Worm (Caenorhabditis elegans) whole organism, L1 larva: Measurements from ENCODE around the gene srt-30.

Experiments
- C16A3.4 ChIP-seq: fragments of 150-350 bp; optimal IDR thresholded peaks from 2 replicates; lab custom pipeline; 2014; ENCODE audit warnings: missing biosample characterization, missing genetic modification characterization
- C34B4.2 ChIP-seq: sonication (generic microtip); optimal IDR thresholded peaks from 2 replicates; lab custom pipeline; 2017; ENCODE audit warnings: mild to moderate bottlenecking, missing genetic modification characterization, missing compliant biosample characterization
- F16B12.6 ChIP-seq: fragments of 150-350 bp; optimal IDR thresholded peaks from 2 replicates; lab custom pipeline; 2014; ENCODE audit warnings: missing biosample characterization, missing genetic modification characterization
- aha-1 ChIP-seq: fragments of 150-350 bp; optimal IDR thresholded peaks from 2 replicates; lab custom pipeline; 2014; ENCODE audit warnings: missing biosample characterization, missing genetic modification characterization
- alr-1 ChIP-seq: fragments of 200-800 bp; sonication (Bioruptor generic); optimal IDR thresholded peaks from 2 replicates; lab custom pipeline; 2018; ENCODE audit warnings: borderline replicate concordance, mild to moderate bottlenecking, missing genetic modification characterization, missing compliant biosample characterization
- ama-1 ChIP-seq: fragments of 150-350 bp; optimal IDR thresholded peaks from 2 replicates; lab custom pipeline; 2014
- ceh-8 ChIP-seq: fragments of 200-800 bp; sonication (Bioruptor generic); optimal IDR thresholded peaks from 2 replicates; lab custom pipeline; 2018; ENCODE audit warnings: mild to moderate bottlenecking, missing genetic modification characterization, moderate library complexity, missing compliant biosample characterization
- ceh-82 ChIP-seq, 3 experiments: fragments of 150-350 bp in 1 of 3; sonication (generic microtip) in 2 of 3; optimal IDR thresholded peaks; 2 replicates each; lab custom pipeline; 2014 to 2017; ENCODE audit warnings: missing biosample characterization in 3 of 3, missing genetic modification characterization in 3 of 3
- dsc-1 ChIP-seq: sonication (generic microtip); optimal IDR thresholded peaks from 2 replicates; lab custom pipeline; 2016; ENCODE audit warnings: mild to moderate bottlenecking, missing genetic modification characterization, missing compliant biosample characterization
- efl-1 ChIP-seq, 4 experiments: fragments of 150-350 bp; optimal IDR thresholded peaks in 3 of 4; peaks in 1 of 4; 1 replicate in 1 of 4; 2 replicates in 3 of 4; lab custom pipeline; 2014; ENCODE audit warnings: missing biosample characterization in 2 of 4, missing genetic modification characterization in 2 of 4, missing genetic modification reagents in 2 of 4
- efl-3 ChIP-seq: fragments of 200-800 bp; sonication (Bioruptor generic); optimal IDR thresholded peaks from 2 replicates; lab custom pipeline; 2018; ENCODE audit warnings: mild to moderate bottlenecking, missing genetic modification characterization, missing compliant biosample characterization
- elt-2 ChIP-seq: sonication (generic microtip); optimal IDR thresholded peaks from 2 replicates; lab custom pipeline; 2016; ENCODE audit warnings: missing genetic modification characterization, mild to moderate bottlenecking, inconsistent platforms, missing compliant biosample characterization, missing genetic modification reagents
- fkh-4 ChIP-seq: sonication (generic microtip); optimal IDR thresholded peaks from 2 replicates; lab custom pipeline; 2016; ENCODE audit warnings: missing compliant biosample characterization, missing genetic modification characterization, borderline replicate concordance
- hpl-2 ChIP-seq: fragments of 150-350 bp; optimal IDR thresholded peaks from 2 replicates; lab custom pipeline; 2014; ENCODE audit warnings: missing biosample characterization, missing genetic modification reagents, missing genetic modification characterization
- lin-13 ChIP-seq: fragments of 150-350 bp; optimal IDR thresholded peaks from 2 replicates; lab custom pipeline; 2014; ENCODE audit warnings: missing biosample characterization, missing genetic modification reagents, missing genetic modification characterization
- lin-14 ChIP-seq: fragments of 200-800 bp; sonication (Bioruptor generic); optimal IDR thresholded peaks from 2 replicates; lab custom pipeline; 2018; ENCODE audit warnings: mild to moderate bottlenecking, missing genetic modification characterization, moderate library complexity, missing compliant biosample characterization
- lin-15B ChIP-seq: fragments of 150-350 bp; sonication (generic microtip); optimal IDR thresholded peaks from 3 replicates; lab custom pipeline; 2014; ENCODE audit warnings: missing biosample characterization, missing genetic modification characterization
- lin-35 ChIP-seq, 2 experiments: fragments of 150-350 bp; optimal IDR thresholded peaks; 2 replicates each; lab custom pipeline; 2014; ENCODE audit warnings: missing biosample characterization in 2 of 2, missing genetic modification characterization in 2 of 2, missing genetic modification reagents in 2 of 2
- lin-39 ChIP-seq: fragments of 150-350 bp; optimal IDR thresholded peaks from 2 replicates; lab custom pipeline; 2014; ENCODE audit warnings: missing biosample characterization, missing genetic modification reagents, missing genetic modification characterization
- mdl-1 ChIP-seq, 2 experiments: fragments of 150-350 bp; optimal IDR thresholded peaks; 2 replicates each; lab custom pipeline; 2014 to 2017; ENCODE audit warnings: missing biosample characterization in 2 of 2, missing genetic modification characterization in 2 of 2, inconsistent platforms in 1 of 2
- mef-2 ChIP-seq: fragments of 150-350 bp; optimal IDR thresholded peaks from 2 replicates; lab custom pipeline; 2014; ENCODE audit warnings: missing biosample characterization, missing genetic modification characterization
- nhr-11 ChIP-seq: fragments of 150-350 bp; optimal IDR thresholded peaks from 2 replicates; lab custom pipeline; 2014; ENCODE audit warnings: missing biosample characterization, missing genetic modification characterization
- nhr-12 ChIP-seq: sonication (generic microtip); optimal IDR thresholded peaks from 2 replicates; lab custom pipeline; 2017; ENCODE audit warnings: missing biosample characterization, missing genetic modification characterization
- nhr-20 ChIP-seq: sonication (generic microtip); optimal IDR thresholded peaks from 2 replicates; lab custom pipeline; 2016; ENCODE audit warnings: mild to moderate bottlenecking, missing genetic modification characterization, missing compliant biosample characterization
- nhr-47 ChIP-seq: sonication (generic microtip); optimal IDR thresholded peaks from 2 replicates; lab custom pipeline; 2016; ENCODE audit warnings: mild to moderate bottlenecking, missing genetic modification characterization, moderate library complexity, missing compliant biosample characterization
- nhr-71 ChIP-seq: sonication (generic microtip); optimal IDR thresholded peaks from 2 replicates; lab custom pipeline; 2016; ENCODE audit warnings: mild to moderate bottlenecking, missing genetic modification characterization, moderate library complexity, missing compliant biosample characterization
- nhr-76 ChIP-seq: sonication (generic microtip); optimal IDR thresholded peaks from 2 replicates; lab custom pipeline; 2017; ENCODE audit warnings: missing biosample characterization, missing genetic modification characterization
- nhr-77 ChIP-seq: fragments of 150-350 bp; optimal IDR thresholded peaks from 2 replicates; lab custom pipeline; 2014; ENCODE audit warnings: missing biosample characterization, missing genetic modification characterization
- nhr-84 ChIP-seq: sonication (generic microtip); optimal IDR thresholded peaks from 2 replicates; lab custom pipeline; 2017; ENCODE audit warnings: missing biosample characterization, missing genetic modification characterization
- nhr-85 ChIP-seq: sonication (generic microtip); peaks from one replicate; lab custom pipeline; 2016; ENCODE audit warnings: missing genetic modification characterization, inconsistent platforms, missing compliant biosample characterization
- nhr-90 ChIP-seq: sonication (generic microtip); optimal IDR thresholded peaks from 2 replicates; lab custom pipeline; 2016; ENCODE audit warnings: mild to moderate bottlenecking, missing genetic modification characterization, missing compliant biosample characterization; ENCODE audit not compliant: poor library complexity
- pag-3 ChIP-seq: sonication (generic microtip); optimal IDR thresholded peaks from 2 replicates; lab custom pipeline; 2017; ENCODE audit warnings: missing genetic modification characterization, mild to moderate bottlenecking, missing compliant biosample characterization, antibody characterized with exemption, borderline replicate concordance; ENCODE audit not compliant: insufficient read depth
- pqm-1 ChIP-seq: sonication (generic microtip); optimal IDR thresholded peaks from 3 replicates; lab custom pipeline; 2017; ENCODE audit warnings: missing biosample characterization, missing genetic modification characterization
- skn-1 ChIP-seq: fragments of 150-350 bp; optimal IDR thresholded peaks from 2 replicates; lab custom pipeline; 2014; ENCODE audit warnings: missing biosample characterization, missing genetic modification characterization
- snpc-4 ChIP-seq: fragments of 150-350 bp; optimal IDR thresholded peaks from 2 replicates; lab custom pipeline; 2014; ENCODE audit warnings: missing biosample characterization, missing genetic modification characterization
- snu-23 ChIP-seq: sonication (generic microtip); optimal IDR thresholded peaks from 2 replicates; lab custom pipeline; 2016; ENCODE audit warnings: missing genetic modification characterization, missing compliant biosample characterization
- sox-4 ChIP-seq: sonication (generic microtip); optimal IDR thresholded peaks from 2 replicates; lab custom pipeline; 2016; ENCODE audit warnings: missing genetic modification characterization, missing compliant biosample characterization
- sup-37 ChIP-seq: fragments of 200-800 bp; sonication (Bioruptor generic); optimal IDR thresholded peaks from 2 replicates; lab custom pipeline; 2018; ENCODE audit warnings: mild to moderate bottlenecking, missing genetic modification characterization, missing compliant biosample characterization
- swsn-7 ChIP-seq: sonication (generic microtip); optimal IDR thresholded peaks from 2 replicates; lab custom pipeline; 2016; ENCODE audit warnings: missing genetic modification characterization, missing compliant biosample characterization
- tlp-1 ChIP-seq: fragments of 150-350 bp; optimal IDR thresholded peaks from 2 replicates; lab custom pipeline; 2014; ENCODE audit warnings: missing biosample characterization, missing genetic modification characterization
- unc-30 ChIP-seq: sonication (generic microtip); optimal IDR thresholded peaks from 2 replicates; lab custom pipeline; 2017; ENCODE audit warnings: missing biosample characterization, missing genetic modification characterization
- unc-62 ChIP-seq: fragments of 150-350 bp; optimal IDR thresholded peaks from 2 replicates; lab custom pipeline; 2014; ENCODE audit warnings: missing biosample characterization, missing genetic modification reagents, missing genetic modification characterization
- unc-86 ChIP-seq: sonication (generic microtip); optimal IDR thresholded peaks from 2 replicates; lab custom pipeline; 2016; ENCODE audit warnings: missing genetic modification characterization, missing compliant biosample characterization
- ztf-11 ChIP-seq, 2 experiments: sonication (generic microtip); optimal IDR thresholded peaks; 2 replicates each; lab custom pipeline; 2016 to 2017; ENCODE audit warnings: missing genetic modification characterization in 2 of 2, missing biosample characterization in 1 of 2, missing compliant biosample characterization in 1 of 2

The srt-30 gene

ce11 chrV:3808336-3808735 lies 8.1 kb upstream of the srt-30 start, which contains the start of gene srw-6 (continued):
- no peak for TF ChIP-seq tlp-1 (tag; lab: Kevin White, UChicago)

DNA sequence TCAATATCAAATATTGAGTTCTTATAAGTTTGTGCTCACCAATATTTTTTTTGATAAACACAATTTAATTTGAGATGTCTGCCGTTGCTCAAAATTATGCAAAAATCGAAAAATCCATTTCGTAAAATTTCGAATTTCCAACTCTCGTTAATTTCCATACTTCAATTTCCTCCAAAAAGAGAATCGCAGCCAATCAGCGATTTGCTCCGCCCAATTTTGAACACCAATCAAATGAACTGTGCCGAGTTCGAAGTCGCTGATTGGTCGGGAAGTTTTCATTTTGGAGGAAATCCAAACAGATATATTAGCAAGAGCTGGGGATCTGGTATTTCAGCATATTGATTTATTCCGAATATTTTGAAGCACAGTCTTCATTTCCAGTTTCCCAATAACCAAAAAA lies 7.6 kb upstream of the srt-30 start:
- TF ChIP-seq ama-1 (lab: Kevin White, UChicago) (no peak), nhr-77 (tag; lab: Kevin White, UChicago) (no peak), ceh-8 (no peak)

DNA sequence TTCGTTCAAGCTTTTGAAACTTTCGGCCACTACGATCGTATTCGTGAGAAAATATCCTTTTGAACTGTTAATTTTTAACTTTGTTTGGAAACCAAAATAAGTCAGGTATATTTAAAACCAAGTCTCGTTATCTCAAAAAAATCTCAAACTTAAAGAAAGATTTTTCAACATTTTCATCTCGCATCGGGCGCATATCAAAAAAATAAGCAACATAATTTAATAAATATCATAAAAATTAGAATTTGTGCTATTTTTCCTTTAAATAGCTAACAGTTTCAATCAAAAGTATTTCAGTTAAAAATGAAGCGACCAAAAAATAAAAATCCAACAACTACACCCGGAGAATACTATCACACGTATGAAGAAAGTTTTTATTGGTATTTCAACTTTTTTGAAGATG lies 5.7 kb upstream of the srt-30 start, which contains the start of gene srw-7:
Gene srw-7 (plus strand): TSS at position 301 of the 400 bp plus-strand sequence.
- TF ChIP-seq unc-62 (GFP tag; lab: Kevin White, UChicago) (no peak), efl-1 (optimal IDR thresholded peaks at IDR 0.05; lab: Kevin White, UChicago) (no peak), efl-1 (GFP tag; optimal IDR thresholded peaks at IDR 0.05 in 1 of 2; lab: Kevin White, UChicago) (no peak), dsc-1 (tag; lab: Kevin White, UChicago) (no peak)
- TF ChIP-seq, all 84 proteins: peak for 0

- TF ChIP-seq skn-1 (peak; percentile 13), sox-4 (tag; lab: Kevin White, UChicago) (no peak), nhr-84 (tag; lab: Kevin White, UChicago) (no peak), alr-1 (no peak), unc-86 (tag; lab: Kevin White, UChicago) (no peak), nhr-90 (tag; lab: Kevin White, UChicago) (peak; percentile 9), tlp-1 (tag; lab: Kevin White, UChicago) (no peak), swsn-7 (tag; lab: Kevin White, UChicago) (no peak), nhr-20 (tag; lab: Kevin White, UChicago) (peak; percentile 31), efl-1 (optimal IDR thresholded peaks at IDR 0.05; lab: Kevin White, UChicago) (no peak), efl-1 (GFP tag; optimal IDR thresholded peaks at IDR 0.05 in 1 of 2; lab: Kevin White, UChicago) (no peak), hpl-2 (GFP tag; lab: Kevin White, UChicago) (no peak), snu-23 (GFP tag; lab: Kevin White, UChicago) (peak; percentile 9), lin-14 (peak; percentile 29), lin-15B (no peak), fkh-4 (tag; lab: Kevin White, UChicago) (no peak), mdl-1 (tag; optimal IDR thresholded peaks at IDR 0.05; lab: Kevin White, UChicago) (no peak), sup-37 (GFP tag; lab: Kevin White, UChicago) (no peak), aha-1 (tag; lab: Kevin White, UChicago) (no peak), nhr-85 (peak; percentile 64), nhr-71 (tag; lab: Kevin White, UChicago) (peak; percentile 26)
Measured at ce11 chrV:3805499-3805898, 5.2 kb upstream of the srt-30 start, which contains the start of gene R08F11.4. Gene R08F11.4 (minus strand): TSS chrV:3805527.

DNA sequence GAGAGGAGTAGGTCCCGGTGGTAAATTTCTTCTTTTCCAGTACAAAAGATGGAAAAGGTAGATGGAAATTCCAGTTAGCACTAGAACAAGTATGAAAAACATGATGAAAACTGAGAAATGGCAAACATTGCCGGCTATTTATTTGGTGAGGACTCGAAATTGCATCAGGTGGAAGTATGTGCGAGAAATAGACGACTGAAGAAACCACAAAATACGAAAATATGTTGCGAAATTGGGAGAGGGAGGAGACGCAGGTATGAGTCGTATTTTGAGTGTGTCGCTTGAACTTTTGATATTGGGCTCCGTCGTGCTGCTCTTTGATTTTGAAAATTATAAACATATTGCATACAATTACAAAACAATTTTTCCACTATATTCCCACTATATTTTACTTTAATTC lies 3.1 kb upstream of the srt-30 start, which contains the start of gene cyp-33C8:
Gene cyp-33C8 (minus strand): TSS at position 200 of the 400 bp plus-strand sequence.
- TF ChIP-seq lin-39 (tag; lab: Kevin White, UChicago) = no peak
- no peak for TF ChIP-seq nhr-47 (tag; lab: Kevin White, UChicago)
- TF ChIP-seq nhr-71 (tag; lab: Kevin White, UChicago) = peak; percentile 67
- peak; percentile 47 for TF ChIP-seq nhr-11 (tag; lab: Kevin White, UChicago)
- TF ChIP-seq ztf-11 (tag; optimal IDR thresholded peaks at IDR 0.05; lab: Kevin White, UChicago) = no peak
- no peak for TF ChIP-seq pag-3 (tag; lab: Kevin White, UChicago)
- TF ChIP-seq C34B4.2 (tag; lab: Kevin White, UChicago) = no peak
- TF ChIP-seq elt-2 (tag; lab: Kevin White, UChicago) = no peak
- peak; percentile 66 for TF ChIP-seq lin-14
- peak; percentile 22 for TF ChIP-seq C16A3.4 (tag; lab: Kevin White, UChicago)
- TF ChIP-seq dsc-1 (tag; lab: Kevin White, UChicago) = no peak
- TF ChIP-seq F16B12.6 (tag; lab: Kevin White, UChicago) = no peak
- TF ChIP-seq snu-23 (GFP tag; lab: Kevin White, UChicago) = no peak
- no peak for TF ChIP-seq nhr-12
- TF ChIP-seq nhr-76 (tag; lab: Kevin White, UChicago) = no peak
- TF ChIP-seq ceh-82 (tag; optimal IDR thresholded peaks at IDR 0.05; lab: Kevin White, UChicago) = peak in 2 of 3 experiments; percentile 46 to 51
- TF ChIP-seq ama-1 (lab: Kevin White, UChicago) = no peak
- no peak for TF ChIP-seq snpc-4 (tag; lab: Kevin White, UChicago)
- TF ChIP-seq lin-35 (GFP tag; optimal IDR thresholded peaks at IDR 0.05; lab: Kevin White, UChicago) = peak in 1 of 2 experiments; percentile 43
- TF ChIP-seq mef-2 (tag; lab: Kevin White, UChicago) = no peak
- TF ChIP-seq efl-1 (optimal IDR thresholded peaks at IDR 0.05; lab: Kevin White, UChicago) = peak; percentile 36 to 62
- TF ChIP-seq efl-1 (GFP tag; optimal IDR thresholded peaks at IDR 0.05 in 1 of 2; lab: Kevin White, UChicago) = peak; percentile 22 to 94
- TF ChIP-seq lin-13 = no peak
- peak; percentile 33 for TF ChIP-seq hpl-2 (GFP tag; lab: Kevin White, UChicago)
- TF ChIP-seq pqm-1 (tag; lab: Kevin White, UChicago) = no peak
- no peak for TF ChIP-seq efl-3 (GFP tag; lab: Kevin White, UChicago)
- no peak for TF ChIP-seq unc-30 (tag; lab: Kevin White, UChicago)
